Fruit fly (Drosophila melanogaster) whole organism, embryonic: ENCODE results near the gene Tfb5.
A peak's percentile ranks its signal among the peaks of the same experiment; 100 is the strongest.

Experiments
- BtbVII ChIP-seq: fragments of 200-800 bp; sonication (Bioruptor generic); optimal IDR thresholded peaks from 3 replicates; lab custom pipeline; 2017; ENCODE audit warnings: missing biosample characterization, mild to moderate bottlenecking, missing genetic modification characterization
- CG11723 ChIP-seq: fragments of 200-800 bp; sonication (Bioruptor generic); optimal IDR thresholded peaks from 2 replicates; lab custom pipeline; 2017; ENCODE audit warnings: missing biosample characterization, mild to moderate bottlenecking, missing genetic modification characterization
- CG12155 ChIP-seq: fragments of 200-800 bp; sonication (Bioruptor generic); optimal IDR thresholded peaks from 3 replicates; lab custom pipeline; 2016; ENCODE audit warnings: missing biosample characterization, missing genetic modification characterization
- CG12391 ChIP-seq: fragments of 200-800 bp; sonication (Bioruptor generic); optimal IDR thresholded peaks from 3 replicates; lab custom pipeline; 2018; ENCODE audit warnings: missing biosample characterization, mild to moderate bottlenecking, missing genetic modification characterization, moderate library complexity
- CG16815 ChIP-seq: fragments of 200-800 bp; sonication (Bioruptor generic); optimal IDR thresholded peaks from 3 replicates; lab custom pipeline; 2017; ENCODE audit warnings: missing biosample characterization, mild to moderate bottlenecking, missing genetic modification characterization
- CG17186 ChIP-seq: fragments of 200-800 bp; sonication (Bioruptor generic); optimal IDR thresholded peaks from 3 replicates; lab custom pipeline; 2017; ENCODE audit warnings: missing biosample characterization, missing genetic modification reagents, missing genetic modification characterization
- CG17361 ChIP-seq: fragments of 200-800 bp; sonication (Bioruptor generic); IDR thresholded peaks from 3 replicates; pipeline ENCODE4 v1.3.6; 2022; ENCODE audit warnings: missing biosample characterization, missing genetic modification characterization
- CG17568 ChIP-seq: fragments of 200-800 bp; sonication (Bioruptor generic); optimal IDR thresholded peaks from 2 replicates; lab custom pipeline; 2018; ENCODE audit warnings: missing biosample characterization, mild to moderate bottlenecking, missing genetic modification characterization, moderate library complexity
- CG17612 ChIP-seq: fragments of 200-800 bp; sonication (Bioruptor generic); IDR thresholded peaks from 2 replicates; pipeline ENCODE4 v1.3.6; 2022; ENCODE audit warnings: missing biosample characterization, missing genetic modification characterization
- CG17829 ChIP-seq: fragments of 200-800 bp; optimal IDR thresholded peaks from 2 replicates; lab custom pipeline; 2019; ENCODE audit warnings: missing biosample characterization, mild to moderate bottlenecking, missing genetic modification characterization, moderate library complexity
- CG18764 ChIP-seq: fragments of 200-800 bp; sonication (Bioruptor generic); optimal IDR thresholded peaks from 3 replicates; lab custom pipeline; 2016; ENCODE audit warnings: missing biosample characterization, missing genetic modification characterization
- CG2202 ChIP-seq: fragments of 200-800 bp; sonication (Bioruptor generic); optimal IDR thresholded peaks from 2 replicates; lab custom pipeline; 2018; ENCODE audit warnings: missing biosample characterization, mild to moderate bottlenecking, missing genetic modification characterization
- CG31388 ChIP-seq: fragments of 200-800 bp; sonication (Bioruptor generic); optimal IDR thresholded peaks from 2 replicates; lab custom pipeline; 2016; ENCODE audit warnings: missing biosample characterization, missing genetic modification characterization
- CG42726 ChIP-seq: fragments of 200-800 bp; sonication (Bioruptor generic); IDR thresholded peaks from 2 replicates; pipeline ENCODE4 v1.3.6; 2022; ENCODE audit warnings: missing biosample characterization, missing genetic modification characterization; ENCODE audit not compliant: partially characterized antibody
- CG4707 ChIP-seq: fragments of 200-800 bp; sonication (Bioruptor generic); optimal IDR thresholded peaks from 2 replicates; lab custom pipeline; 2018; ENCODE audit warnings: missing biosample characterization, mild to moderate bottlenecking, missing genetic modification characterization, moderate library complexity
- CG4820 ChIP-seq: fragments of 200-800 bp; sonication (Bioruptor generic); optimal IDR thresholded peaks from 3 replicates; lab custom pipeline; 2016; ENCODE audit warnings: missing biosample characterization, missing genetic modification characterization
- CG5180 ChIP-seq: fragments of 200-800 bp; sonication (Bioruptor generic); optimal IDR thresholded peaks from 3 replicates; lab custom pipeline; 2017; ENCODE audit warnings: missing biosample characterization, missing genetic modification characterization, mild to moderate bottlenecking, moderate library complexity, missing genetic modification reagents
- CG7987 ChIP-seq: fragments of 200-800 bp; sonication (Bioruptor generic); optimal IDR thresholded peaks from 2 replicates; lab custom pipeline; 2018; ENCODE audit warnings: missing biosample characterization, mild to moderate bottlenecking, missing genetic modification characterization, moderate library complexity
- CG8290 ChIP-seq, 3 experiments: fragments of 200-800 bp; sonication (Bioruptor generic); optimal IDR thresholded peaks; 2 replicates each; lab custom pipeline; 2016 to 2019; ENCODE audit warnings: missing biosample characterization in 3 of 3, missing genetic modification characterization in 3 of 3, mild to moderate bottlenecking in 2 of 3, moderate library complexity in 1 of 3
- CHES-1-like ChIP-seq: fragments of 200-800 bp; sonication (Bioruptor generic); optimal IDR thresholded peaks from 2 replicates; lab custom pipeline; 2016; ENCODE audit warnings: missing biosample characterization, missing genetic modification characterization
- D19A ChIP-seq: fragments of 200-800 bp; optimal IDR thresholded peaks from 3 replicates; lab custom pipeline; 2019; ENCODE audit warnings: missing biosample characterization, mild to moderate bottlenecking, missing genetic modification characterization, moderate library complexity
- Dbx ChIP-seq: fragments of 200-800 bp; sonication (Bioruptor generic); IDR thresholded peaks from 3 replicates; pipeline ENCODE4 v1.3.6; 2022; ENCODE audit warnings: missing biosample characterization, missing genetic modification characterization
- Dll ChIP-seq: fragments of 200-800 bp; sonication (Bioruptor generic); IDR thresholded peaks from 4 replicates; pipeline ENCODE4 v1.3.6; 2022; ENCODE audit warnings: missing biosample characterization, missing genetic modification characterization; ENCODE audit not compliant: partially characterized antibody
- E2f2 ChIP-seq: fragments of 200-800 bp; sonication (Bioruptor generic); IDR thresholded peaks from 2 replicates; pipeline ENCODE4 v1.3.6; 2022; ENCODE audit warnings: missing biosample characterization, missing genetic modification characterization
- MTF-1 ChIP-seq: fragments of 200-800 bp; sonication (Bioruptor generic); optimal IDR thresholded peaks from 2 replicates; lab custom pipeline; 2018; ENCODE audit warnings: missing biosample characterization, mild to moderate bottlenecking, missing genetic modification characterization, borderline replicate concordance
- Med ChIP-seq: fragments of 200-800 bp; sonication (Bioruptor generic); peaks from one replicate; lab custom pipeline; 2016; ENCODE audit warnings: missing biosample characterization, missing genetic modification characterization, mild to moderate bottlenecking, inconsistent platforms, moderate library complexity
- Myb ChIP-seq: fragments of 200-800 bp; sonication (Bioruptor generic); optimal IDR thresholded peaks from 2 replicates; lab custom pipeline; 2016; ENCODE audit warnings: missing biosample characterization, missing genetic modification characterization
- Side ChIP-seq: fragments of 200-800 bp; sonication (Bioruptor generic); optimal IDR thresholded peaks from 2 replicates; lab custom pipeline; 2016; ENCODE audit warnings: missing biosample characterization, missing genetic modification characterization
- Sin3A ChIP-seq: fragments of >200 bp; optimal IDR thresholded peaks from 2 replicates; lab custom pipeline; 2018
- Sry-β ChIP-seq: fragments of 200-800 bp; sonication (Bioruptor generic); optimal IDR thresholded peaks from 2 replicates; lab custom pipeline; 2018; ENCODE audit warnings: missing biosample characterization, mild to moderate bottlenecking, missing genetic modification characterization, moderate library complexity
- bab2 ChIP-seq: fragments of 200-800 bp; sonication (Bioruptor generic); optimal IDR thresholded peaks from 2 replicates; lab custom pipeline; 2016; ENCODE audit warnings: missing biosample characterization, missing genetic modification characterization
- btn ChIP-seq: fragments of 200-800 bp; sonication (Bioruptor generic); optimal IDR thresholded peaks from 2 replicates; lab custom pipeline; 2016; ENCODE audit warnings: missing biosample characterization, missing genetic modification characterization
- gem ChIP-seq: fragments of 200-800 bp; sonication (Bioruptor generic); optimal IDR thresholded peaks from 2 replicates; lab custom pipeline; 2019; ENCODE audit warnings: missing biosample characterization, mild to moderate bottlenecking, missing genetic modification characterization, moderate library complexity
- ham ChIP-seq: fragments of 200-800 bp; sonication (Bioruptor generic); IDR thresholded peaks from 2 replicates; pipeline ENCODE4 v1.3.6; 2022; ENCODE audit warnings: missing biosample characterization, missing genetic modification characterization
- jumu ChIP-seq: fragments of 200-800 bp; sonication (Bioruptor generic); optimal IDR thresholded peaks from 3 replicates; lab custom pipeline; 2016; ENCODE audit warnings: missing biosample characterization, missing genetic modification characterization
- kay ChIP-seq: fragments of 200-800 bp; sonication (Bioruptor generic); optimal IDR thresholded peaks from 2 replicates; lab custom pipeline; 2016; ENCODE audit warnings: missing biosample characterization, missing genetic modification characterization
- knrl ChIP-seq: fragments of 200-800 bp; sonication (Bioruptor generic); IDR thresholded peaks from 3 replicates; pipeline ENCODE4 v1.3.6; 2022; ENCODE audit warnings: missing biosample characterization, missing genetic modification characterization; ENCODE audit not compliant: partially characterized antibody
- lab ChIP-seq: fragments of 200-800 bp; sonication (Bioruptor generic); optimal IDR thresholded peaks from 3 replicates; lab custom pipeline; 2017; ENCODE audit warnings: missing biosample characterization, missing genetic modification characterization, mild to moderate bottlenecking, moderate library complexity, missing genetic modification reagents
- lilli ChIP-seq: fragments of 200-800 bp; sonication (Bioruptor generic); optimal IDR thresholded peaks from 3 replicates; lab custom pipeline; 2016; ENCODE audit warnings: missing biosample characterization, missing genetic modification characterization
- phol ChIP-seq: fragments of 200-800 bp; sonication (Bioruptor generic); optimal IDR thresholded peaks from 3 replicates; lab custom pipeline; 2018; ENCODE audit warnings: missing biosample characterization, mild to moderate bottlenecking, missing genetic modification characterization, moderate library complexity
- pzg ChIP-seq: fragments of 200-800 bp; sonication (Bioruptor generic); optimal IDR thresholded peaks from 3 replicates; lab custom pipeline; 2018; ENCODE audit warnings: missing biosample characterization, mild to moderate bottlenecking, missing genetic modification characterization, moderate library complexity
- sug ChIP-seq: fragments of 200-800 bp; optimal IDR thresholded peaks from 2 replicates; lab custom pipeline; 2019; ENCODE audit warnings: missing biosample characterization, mild to moderate bottlenecking, missing genetic modification characterization, moderate library complexity
- tup ChIP-seq: fragments of 200-800 bp; sonication (Bioruptor generic); optimal IDR thresholded peaks from 2 replicates; lab custom pipeline; 2016; ENCODE audit warnings: missing biosample characterization, mild to moderate bottlenecking, missing genetic modification characterization, moderate library complexity
- tx ChIP-seq: fragments of 200-800 bp; sonication (Bioruptor generic); optimal IDR thresholded peaks from 2 replicates; lab custom pipeline; 2016; ENCODE audit warnings: missing biosample characterization, missing genetic modification characterization
- unpg ChIP-seq: fragments of 200-800 bp; sonication (Bioruptor generic); optimal IDR thresholded peaks from 3 replicates; lab custom pipeline; 2018; ENCODE audit warnings: missing biosample characterization, mild to moderate bottlenecking, missing genetic modification characterization, moderate library complexity
- vnd ChIP-seq: fragments of 200-800 bp; sonication (Bioruptor generic); IDR thresholded peaks from 3 replicates; pipeline ENCODE4 v1.3.6; 2022; ENCODE audit warnings: missing biosample characterization, missing genetic modification characterization; ENCODE audit not compliant: partially characterized antibody

Gene Tfb5

dm6 chr2L:5058094-5058493 is 47.5 kb upstream of the Tfb5 start, which contains the start of gene Nepl3 (continued):
- peak; percentile 69 for TF ChIP-seq Dll (GFP tag; lab: Robert Waterston, UW)
- peak; percentile 28 for TF ChIP-seq pzg (GFP tag; lab: Kevin White, UChicago)
- no peak for TF ChIP-seq CG17568 (GFP tag; lab: Kevin White, UChicago)
- peak; percentile 44; the same call in 1 of the 3 replicates for TF ChIP-seq vnd
- TF ChIP-seq CG17612 (GFP tag; lab: Robert Waterston, UW): no peak
- TF ChIP-seq CG16815 (GFP tag; lab: Kevin White, UChicago): no peak
- no peak for TF ChIP-seq unpg
- no peak for TF ChIP-seq CG12155 (GFP tag; lab: Kevin White, UChicago)
- TF ChIP-seq E2f2 (GFP tag; lab: Robert Waterston, UW): peak; percentile 56; the same call in 1 of the 2 replicates
- TF ChIP-seq CG17361: no peak

dm6 chr2L:5055528-5055927 is 44.9 kb upstream of the Tfb5 start:
- TF ChIP-seq Med (peak; percentile 61), CG42726 (no peak), phol (tag; lab: Kevin White, UChicago) (peak; percentile 96)

dm6 chr2L:5054953-5055352 is 44.3 kb upstream of the Tfb5 start, which contains the start of the genes CG14036 and His3.3A:
Gene CG14036 (minus strand): TSS chr2L:5055016.
Gene His3.3A (plus strand): TSS chr2L:5055058.
- TF ChIP-seq lab (GFP tag; lab: Kevin White, UChicago) (peak; percentile 35), tup (no peak), CG42726 (peak; percentile 59; the same call in 1 of the 2 replicates), CG4820 (GFP tag; lab: Kevin White, UChicago) (peak; percentile 90), kay (GFP tag; lab: Kevin White, UChicago) (no peak), BtbVII (no peak), vnd (no peak; the same call in 2 of the 3 replicates), CG12391 (tag; lab: Kevin White, UChicago) (peak; percentile 42), CG31388 (GFP tag; lab: Kevin White, UChicago) (no peak), Dbx (GFP tag; lab: Robert Waterston, UW) (0 out of 3 replicates have a peak, but pooled peaks have one; percentile 18), CG2202 (no peak), Sry-β (GFP tag; lab: Kevin White, UChicago) (peak; percentile 1), gem (tag; lab: Kevin White, UChicago) (peak; percentile 5), CG18764 (GFP tag; lab: Kevin White, UChicago) (no peak), CG8290 (GFP tag; optimal IDR thresholded peaks at IDR 0.05; lab: Kevin White, UChicago) (no peak), CG8290 (tag; optimal IDR thresholded peaks at IDR 0.05; lab: Kevin White, UChicago) (peak in 1 of 2 experiments; percentile 75), ham (no peak), Side (GFP tag; lab: Kevin White, UChicago) (no peak), CG17186 (peak; percentile 56), knrl (GFP tag; lab: Robert Waterston, UW) (peak; percentile 52; the same call in 2 of the 3 replicates), CG7987 (GFP tag; lab: Kevin White, UChicago) (peak; percentile 27), Sin3A (peak; percentile 46), jumu (peak; percentile 24), sug (peak; percentile 43), tx (GFP tag; lab: Kevin White, UChicago) (no peak), CG5180 (GFP tag; lab: Kevin White, UChicago) (no peak), CG11723 (no peak), Myb (GFP tag; lab: Kevin White, UChicago) (peak; percentile 75), E2f2 (GFP tag; lab: Robert Waterston, UW) (peak; percentile 91), btn (no peak), CG4707 (no peak), lilli (peak; percentile 38), bab2 (GFP tag; lab: Kevin White, UChicago) (peak; percentile 6), MTF-1 (GFP tag; lab: Kevin White, UChicago) (no peak), CG17829 (peak; percentile 56), D19A (tag; lab: Kevin White, UChicago) (no peak), CHES-1-like (GFP tag; lab: Kevin White, UChicago) (peak; percentile 53)
